Fruit fly (Drosophila melanogaster) whole organism, embryonic: ENCODE data around the gene Creld.

ENCODE experiments used
- BtbVII ChIP-seq: fragments of 200-800 bp; sonication (Bioruptor generic); optimal IDR thresholded peaks from 3 replicates; lab custom pipeline; 2017; ENCODE audit warnings: missing biosample characterization, mild to moderate bottlenecking, missing genetic modification characterization
- CG10462 ChIP-seq: fragments of 200-800 bp; sonication (Bioruptor generic); optimal IDR thresholded peaks from 2 replicates; lab custom pipeline; 2016; ENCODE audit warnings: missing biosample characterization, missing genetic modification characterization
- CG11456 ChIP-seq: fragments of 200-800 bp; sonication (Bioruptor generic); IDR thresholded peaks from 3 replicates; pipeline ENCODE4 v1.3.6; 2022; ENCODE audit warnings: missing biosample characterization, missing genetic modification characterization
- CG12299 ChIP-seq: fragments of 200-800 bp; sonication (Bioruptor generic); optimal IDR thresholded peaks from 2 replicates; lab custom pipeline; 2018; ENCODE audit warnings: missing biosample characterization, mild to moderate bottlenecking, missing genetic modification characterization
- CG12744 ChIP-seq: fragments of 200-800 bp; sonication (Bioruptor generic); optimal IDR thresholded peaks from 2 replicates; lab custom pipeline; 2016; ENCODE audit warnings: missing biosample characterization, missing genetic modification characterization
- CG13123 ChIP-seq: fragments of 200-800 bp; sonication (Bioruptor generic); optimal IDR thresholded peaks from 2 replicates; lab custom pipeline; 2016; ENCODE audit warnings: missing biosample characterization, missing genetic modification characterization
- CG13296 ChIP-seq: fragments of 200-800 bp; sonication (Bioruptor generic); optimal IDR thresholded peaks from 3 replicates; lab custom pipeline; 2018; ENCODE audit warnings: missing biosample characterization, mild to moderate bottlenecking, missing genetic modification characterization
- CG18262 ChIP-seq: fragments of 200-800 bp; optimal IDR thresholded peaks from 3 replicates; lab custom pipeline; 2019; ENCODE audit warnings: missing biosample characterization, mild to moderate bottlenecking, missing genetic modification characterization, moderate library complexity
- CG2889 ChIP-seq: fragments of 200-800 bp; sonication (Bioruptor generic); IDR thresholded peaks from 3 replicates; pipeline ENCODE4 v1.3.6; 2022; ENCODE audit warnings: missing biosample characterization, missing genetic modification characterization
- CG31388 ChIP-seq: fragments of 200-800 bp; sonication (Bioruptor generic); optimal IDR thresholded peaks from 2 replicates; lab custom pipeline; 2016; ENCODE audit warnings: missing biosample characterization, missing genetic modification characterization
- CG31441 ChIP-seq: fragments of 200-800 bp; sonication (Bioruptor generic); IDR thresholded peaks from 2 replicates; pipeline ENCODE4 v1.3.6; 2022; ENCODE audit warnings: missing biosample characterization, missing genetic modification characterization
- CG4282 ChIP-seq: fragments of 200-800 bp; sonication (Bioruptor generic); optimal IDR thresholded peaks from 2 replicates; lab custom pipeline; 2016; ENCODE audit warnings: missing biosample characterization, missing genetic modification characterization
- CG43689 ChIP-seq: fragments of 200-800 bp; sonication (Bioruptor generic); IDR thresholded peaks from 2 replicates; pipeline ENCODE4 v1.3.6; 2022; ENCODE audit warnings: missing biosample characterization, missing genetic modification characterization
- CG4404 ChIP-seq: fragments of 200-800 bp; sonication (Bioruptor generic); IDR thresholded peaks from 2 replicates; pipeline ENCODE4 v1.3.6; 2022; ENCODE audit warnings: missing biosample characterization, missing genetic modification characterization
- CG4854 ChIP-seq: fragments of 200-800 bp; sonication (Bioruptor generic); optimal IDR thresholded peaks from 2 replicates; lab custom pipeline; 2016; ENCODE audit warnings: missing biosample characterization, missing genetic modification characterization, inconsistent platforms
- CG7786 ChIP-seq: fragments of 200-800 bp; sonication (Bioruptor generic); optimal IDR thresholded peaks from 2 replicates; lab custom pipeline; 2016; ENCODE audit warnings: missing biosample characterization, missing genetic modification characterization
- CG8478 ChIP-seq: fragments of >200 bp; optimal IDR thresholded peaks from 2 replicates; lab custom pipeline; 2018
- Chrac-16 ChIP-seq: fragments of 200-800 bp; sonication (Bioruptor generic); optimal IDR thresholded peaks from 3 replicates; lab custom pipeline; 2016; ENCODE audit warnings: missing biosample characterization, missing genetic modification characterization
- Elba2 ChIP-seq: fragments of 200-800 bp; sonication (Bioruptor generic); optimal IDR thresholded peaks from 3 replicates; lab custom pipeline; 2016; ENCODE audit warnings: missing biosample characterization, missing genetic modification characterization
- Hand ChIP-seq: fragments of 200-800 bp; sonication (Bioruptor generic); optimal IDR thresholded peaks from 2 replicates; lab custom pipeline; 2017; ENCODE audit warnings: mild to moderate bottlenecking, missing biosample characterization, missing genetic modification reagents, missing genetic modification characterization
- MBD-R2 ChIP-seq: fragments of 200-800 bp; sonication (Bioruptor generic); IDR thresholded peaks from 2 replicates; pipeline ENCODE4 v1.3.6; 2022; ENCODE audit warnings: missing biosample characterization, missing genetic modification characterization
- MESR4 ChIP-seq: fragments of 200-800 bp; sonication (Bioruptor generic); optimal IDR thresholded peaks from 2 replicates; lab custom pipeline; 2018; ENCODE audit warnings: missing biosample characterization, mild to moderate bottlenecking, missing genetic modification characterization, moderate library complexity
- Mad ChIP-seq: fragments of 200-800 bp; sonication (Bioruptor generic); optimal IDR thresholded peaks from 2 replicates; lab custom pipeline; 2016; ENCODE audit warnings: missing biosample characterization, missing genetic modification characterization
- NC2β ChIP-seq: fragments of 200-800 bp; sonication (Bioruptor generic); optimal IDR thresholded peaks from 2 replicates; lab custom pipeline; 2016; ENCODE audit warnings: missing biosample characterization, missing genetic modification characterization
- Oaz ChIP-seq: fragments of 200-800 bp; sonication (Bioruptor generic); IDR thresholded peaks from 2 replicates; pipeline ENCODE4 v1.3.6; 2022; ENCODE audit warnings: missing biosample characterization, missing genetic modification characterization
- Six4 ChIP-seq: fragments of 200-800 bp; sonication (Bioruptor generic); optimal IDR thresholded peaks from 2 replicates; lab custom pipeline; 2016; ENCODE audit warnings: missing biosample characterization, missing genetic modification characterization
- Sox102F ChIP-seq: fragments of 200-800 bp; sonication (Bioruptor generic); optimal IDR thresholded peaks from 2 replicates; lab custom pipeline; 2018; ENCODE audit warnings: missing biosample characterization, mild to moderate bottlenecking, missing genetic modification characterization, moderate library complexity
- ap ChIP-seq: fragments of 200-800 bp; sonication (Bioruptor generic); IDR thresholded peaks from 2 replicates; pipeline ENCODE4 v1.3.6; 2022; ENCODE audit warnings: missing biosample characterization, missing genetic modification characterization
- ara ChIP-seq: fragments of 200-800 bp; sonication (Bioruptor generic); IDR thresholded peaks from 2 replicates; pipeline ENCODE4 v1.3.6; 2022; ENCODE audit warnings: missing biosample characterization, missing genetic modification characterization
- az2 ChIP-seq: fragments of 200-800 bp; sonication (Bioruptor generic); optimal IDR thresholded peaks from 3 replicates; lab custom pipeline; 2016; ENCODE audit warnings: missing biosample characterization, missing genetic modification characterization
- bigmax ChIP-seq: fragments of 200-800 bp; sonication (Bioruptor generic); optimal IDR thresholded peaks from 2 replicates; lab custom pipeline; 2018; ENCODE audit warnings: missing biosample characterization, mild to moderate bottlenecking, missing genetic modification characterization
- cato ChIP-seq: fragments of 200-800 bp; sonication (Bioruptor generic); optimal IDR thresholded peaks from 2 replicates; lab custom pipeline; 2016; ENCODE audit warnings: missing biosample characterization, missing genetic modification characterization, borderline replicate concordance
- caup ChIP-seq: fragments of 200-800 bp; sonication (Bioruptor generic); optimal IDR thresholded peaks from 3 replicates; lab custom pipeline; 2017; ENCODE audit warnings: missing biosample characterization, mild to moderate bottlenecking, missing genetic modification characterization, moderate library complexity; ENCODE audit not compliant: severe bottlenecking
- cg ChIP-seq: fragments of 200-800 bp; sonication (Bioruptor generic); optimal IDR thresholded peaks from 3 replicates; lab custom pipeline; 2019; ENCODE audit warnings: missing biosample characterization, mild to moderate bottlenecking, missing genetic modification characterization, moderate library complexity
- chif ChIP-seq, 2 experiments: fragments of 200-800 bp; sonication (Bioruptor generic); optimal IDR thresholded peaks; 3 replicates each; lab custom pipeline; 2016; ENCODE audit warnings: missing biosample characterization in 2 of 2, missing genetic modification characterization in 2 of 2
- crc ChIP-seq: fragments of 200-800 bp; sonication (Bioruptor generic); optimal IDR thresholded peaks from 2 replicates; lab custom pipeline; 2016; ENCODE audit warnings: missing biosample characterization, missing genetic modification characterization
- cwo ChIP-seq: fragments of 200-800 bp; sonication (Bioruptor generic); optimal IDR thresholded peaks from 3 replicates; lab custom pipeline; 2017; ENCODE audit warnings: missing biosample characterization, missing genetic modification characterization, mild to moderate bottlenecking, moderate library complexity, missing genetic modification reagents
- fu2 ChIP-seq: fragments of 200-800 bp; sonication (Bioruptor generic); optimal IDR thresholded peaks from 2 replicates; lab custom pipeline; 2016; ENCODE audit warnings: missing biosample characterization, missing genetic modification characterization
- gcm2 ChIP-seq: fragments of 200-800 bp; sonication (Bioruptor generic); optimal IDR thresholded peaks from 2 replicates; lab custom pipeline; 2016; ENCODE audit warnings: missing biosample characterization, missing genetic modification characterization
- hth ChIP-seq: fragments of >200 bp; optimal IDR thresholded peaks from 2 replicates; lab custom pipeline; 2017; ENCODE audit warnings: inconsistent platforms
- inv ChIP-seq: fragments of 200-800 bp; sonication (Bioruptor generic); IDR thresholded peaks from 2 replicates; pipeline ENCODE4 v1.3.6; 2022; ENCODE audit warnings: missing biosample characterization, missing genetic modification characterization; ENCODE audit not compliant: partially characterized antibody
- jumu ChIP-seq: fragments of 200-800 bp; sonication (Bioruptor generic); optimal IDR thresholded peaks from 3 replicates; lab custom pipeline; 2016; ENCODE audit warnings: missing biosample characterization, missing genetic modification characterization
- klu ChIP-seq: fragments of 200-800 bp; sonication (Bioruptor generic); IDR thresholded peaks from 2 replicates; pipeline ENCODE4 v1.3.6; 2022; ENCODE audit warnings: missing biosample characterization, missing genetic modification characterization
- knrl ChIP-seq: fragments of 200-800 bp; sonication (Bioruptor generic); IDR thresholded peaks from 3 replicates; pipeline ENCODE4 v1.3.6; 2022; ENCODE audit warnings: missing biosample characterization, missing genetic modification characterization; ENCODE audit not compliant: partially characterized antibody
- lmd ChIP-seq: fragments of 200-800 bp; sonication (Bioruptor generic); IDR thresholded peaks from 2 replicates; pipeline ENCODE4 v1.3.6; 2022; ENCODE audit warnings: missing biosample characterization, missing genetic modification characterization
- mam ChIP-seq: fragments of 200-800 bp; sonication (Bioruptor generic); optimal IDR thresholded peaks from 3 replicates; lab custom pipeline; 2016; ENCODE audit warnings: missing biosample characterization, missing genetic modification characterization
- nmo ChIP-seq: fragments of 200-800 bp; sonication (Bioruptor generic); optimal IDR thresholded peaks from 2 replicates; lab custom pipeline; 2018; ENCODE audit warnings: missing biosample characterization, mild to moderate bottlenecking, missing genetic modification characterization, moderate library complexity
- pb ChIP-seq: fragments of 200-800 bp; sonication (Bioruptor generic); optimal IDR thresholded peaks from 3 replicates; lab custom pipeline; 2016; ENCODE audit warnings: missing biosample characterization, missing genetic modification characterization
- salm ChIP-seq: fragments of 200-800 bp; sonication (Bioruptor generic); optimal IDR thresholded peaks from 2 replicates; lab custom pipeline; 2018; ENCODE audit warnings: missing biosample characterization, mild to moderate bottlenecking, missing genetic modification characterization
- schlank ChIP-seq: fragments of 200-800 bp; sonication (Bioruptor generic); optimal IDR thresholded peaks from 2 replicates; lab custom pipeline; 2018; ENCODE audit warnings: missing biosample characterization, mild to moderate bottlenecking, missing genetic modification characterization
- sug ChIP-seq: fragments of 200-800 bp; optimal IDR thresholded peaks from 2 replicates; lab custom pipeline; 2019; ENCODE audit warnings: missing biosample characterization, mild to moderate bottlenecking, missing genetic modification characterization, moderate library complexity

Gene Creld

dm6 chr2L:66369-67278, 35.6 kb upstream of the Creld start, which contains the start of gene dbr (continued):
- no peak for TF ChIP-seq MESR4 (GFP tag; lab: Kevin White, UChicago)
- peak; percentile 59 for TF ChIP-seq sug (tag; lab: Kevin White, UChicago)
- no peak for TF ChIP-seq CG4404 (GFP tag; lab: Robert Waterston, UW)
- TF ChIP-seq salm (tag; lab: Kevin White, UChicago), result no peak
- TF ChIP-seq CG18262, result peak; percentile 1
- no peak for TF ChIP-seq mam (GFP tag; lab: Kevin White, UChicago)
- TF ChIP-seq CG12744, result peak; percentile 38
- no peak for TF ChIP-seq cwo (GFP tag; lab: Kevin White, UChicago)
- TF ChIP-seq BtbVII, result peak; percentile 44
- no peak for TF ChIP-seq chif (GFP tag; optimal IDR thresholded peaks at IDR 0.05; lab: Kevin White, UChicago)
- no peak for TF ChIP-seq CG4282
- TF ChIP-seq CG11456, result no peak
- TF ChIP-seq CG31441 (GFP tag; lab: Robert Waterston, UW), result no peak
- TF ChIP-seq nmo, result no peak
- no peak for TF ChIP-seq Sox102F
- TF ChIP-seq ap (GFP tag; lab: Robert Waterston, UW), result no peak
- TF ChIP-seq CG12299 (tag; lab: Kevin White, UChicago), result no peak
- TF ChIP-seq lmd (GFP tag; lab: Robert Waterston, UW), result no peak
- TF ChIP-seq CG43689 (GFP tag; lab: Robert Waterston, UW), result no peak
- no peak for TF ChIP-seq CG8478 (lab: Kevin White, UChicago)
- no peak for TF ChIP-seq CG10462 (GFP tag; lab: Kevin White, UChicago)
- no peak for TF ChIP-seq inv (GFP tag; lab: Robert Waterston, UW)
- no peak for TF ChIP-seq CG13123 (GFP tag; lab: Kevin White, UChicago)
- TF ChIP-seq CG31388 (GFP tag; lab: Kevin White, UChicago), result no peak
- TF ChIP-seq ara (GFP tag; lab: Robert Waterston, UW), result no peak
- TF ChIP-seq Elba2 (GFP tag; lab: Kevin White, UChicago), result no peak
- no peak for TF ChIP-seq caup
- no peak for TF ChIP-seq jumu (GFP tag; lab: Kevin White, UChicago)
- no peak for TF ChIP-seq cato (GFP tag; lab: Kevin White, UChicago)
- TF ChIP-seq Oaz (GFP tag; lab: Robert Waterston, UW), result no peak
- no peak for TF ChIP-seq pb
- TF ChIP-seq CG4854 (GFP tag; lab: Kevin White, UChicago), result no peak
- no peak for TF ChIP-seq crc
- TF ChIP-seq cg (GFP tag; lab: Kevin White, UChicago), result peak; percentile 100
- no peak for TF ChIP-seq klu
- no peak for TF ChIP-seq schlank (tag; lab: Kevin White, UChicago)
- no peak for TF ChIP-seq fu2 (GFP tag; lab: Kevin White, UChicago)
- peak; percentile 23 for TF ChIP-seq gcm2 (GFP tag; lab: Kevin White, UChicago)
- no peak for TF ChIP-seq bigmax (GFP tag; lab: Kevin White, UChicago)
- TF ChIP-seq Hand, result peak; percentile 68
- 0 out of 3 replicates have a peak, but pooled peaks have one; percentile 11 for TF ChIP-seq knrl (GFP tag; lab: Robert Waterston, UW)
- no peak for TF ChIP-seq Chrac-16 (GFP tag; lab: Kevin White, UChicago)
- TF ChIP-seq CG7786, result no peak
- no peak for TF ChIP-seq hth (lab: Kevin White, UChicago)
- no peak for TF ChIP-seq Six4 (GFP tag; lab: Kevin White, UChicago)
- TF ChIP-seq CG13296 (GFP tag; lab: Kevin White, UChicago), result peak; percentile 50
- no peak for TF ChIP-seq az2 (GFP tag; lab: Kevin White, UChicago)
- no peak for TF ChIP-seq NC2β (GFP tag; lab: Kevin White, UChicago)
- TF ChIP-seq CG2889 (GFP tag; lab: Robert Waterston, UW), result no peak
- no peak for TF ChIP-seq MBD-R2 (GFP tag; lab: Robert Waterston, UW)
- no peak for TF ChIP-seq Mad (GFP tag; lab: Kevin White, UChicago)
